Worm (Caenorhabditis elegans) whole organism, L4 larva: ENCODE results near the gene srj-24.

Experiments
- D1046.2 ChIP-seq: fragments of 200-800 bp; sonication (Bioruptor generic); IDR thresholded peaks from 2 replicates; pipeline ENCODE4 v1.3.6; 2022; ENCODE audit warnings: missing genetic modification characterization, missing compliant biosample characterization
- F26F4.8 ChIP-seq: fragments of 200-800 bp; sonication (Bioruptor generic); conservative IDR thresholded peaks from 2 replicates; pipeline ENCODE4 v1.3.6; 2022; ENCODE audit warnings: missing genetic modification characterization, missing compliant biosample characterization
- F44E2.7 ChIP-seq: fragments of 200-800 bp; sonication (Bioruptor generic); IDR thresholded peaks from 2 replicates; pipeline ENCODE4 v2.1.2; 2022; ENCODE audit warnings: missing genetic modification characterization, missing compliant biosample characterization
- Y75B8A.6 ChIP-seq: fragments of 200-800 bp; sonication (Bioruptor generic); IDR thresholded peaks from 2 replicates; pipeline ENCODE4 v1.3.6; 2022; ENCODE audit warnings: missing genetic modification reagents, missing genetic modification characterization, missing compliant biosample characterization
- ZK337.2 ChIP-seq: fragments of 200-800 bp; sonication (Bioruptor generic); IDR thresholded peaks from 2 replicates; pipeline ENCODE4 v1.3.6; 2022; ENCODE audit warnings: missing genetic modification reagents, missing genetic modification characterization, missing compliant biosample characterization
- ZK546.5 ChIP-seq, 2 experiments: sonication (generic microtip); optimal IDR thresholded peaks; 2 replicates each; lab custom pipeline; 2017; ENCODE audit warnings: missing biosample characterization in 2 of 2, missing genetic modification characterization in 2 of 2
- aha-1 ChIP-seq: fragments of 150-350 bp; peaks from one replicate; lab custom pipeline; 2014; ENCODE audit warnings: missing biosample characterization, missing genetic modification characterization
- ama-1 ChIP-seq: fragments of 150-350 bp; optimal IDR thresholded peaks from 2 replicates; lab custom pipeline; 2014; ENCODE audit warnings: inconsistent platforms, mixed read lengths
- ceh-20 ChIP-seq: fragments of 200-800 bp; sonication (Bioruptor generic); IDR thresholded peaks from 2 replicates; pipeline ENCODE4 v1.3.6; 2022; ENCODE audit warnings: missing genetic modification reagents, missing genetic modification characterization, missing compliant biosample characterization
- ceh-44 ChIP-seq: fragments of 200-800 bp; sonication (Bioruptor generic); IDR thresholded peaks from 2 replicates; pipeline ENCODE4 v1.3.6; 2022; ENCODE audit warnings: missing genetic modification reagents, missing genetic modification characterization, missing compliant biosample characterization
- ceh-82 ChIP-seq: sonication (generic microtip); optimal IDR thresholded peaks from 2 replicates; lab custom pipeline; 2017; ENCODE audit warnings: missing biosample characterization, missing genetic modification characterization
- dpl-1 ChIP-seq: fragments of 150-350 bp; optimal IDR thresholded peaks from 2 replicates; lab custom pipeline; 2014; ENCODE audit warnings: missing biosample characterization, missing genetic modification reagents, missing genetic modification characterization
- duxl-1 ChIP-seq: sonication (generic microtip); optimal IDR thresholded peaks from 2 replicates; lab custom pipeline; 2016; ENCODE audit warnings: mild to moderate bottlenecking, missing genetic modification characterization, moderate library complexity, missing compliant biosample characterization; ENCODE audit not compliant: poor library complexity
- dve-1 ChIP-seq: sonication (generic microtip); optimal IDR thresholded peaks from 2 replicates; lab custom pipeline; 2017; ENCODE audit warnings: antibody characterized with exemption, mild to moderate bottlenecking, missing genetic modification characterization, missing compliant biosample characterization; ENCODE audit not compliant: insufficient read depth
- hif-1 ChIP-seq, 2 experiments: sonication (generic microtip); optimal IDR thresholded peaks; 2 replicates each; lab custom pipeline; 2016 to 2017; ENCODE audit warnings: missing compliant biosample characterization in 2 of 2, missing genetic modification characterization in 2 of 2, missing genetic modification reagents in 2 of 2, missing genotype in 2 of 2, mild to moderate bottlenecking in 1 of 2
- hlh-11 ChIP-seq: fragments of 200-800 bp; sonication (Bioruptor generic); optimal IDR thresholded peaks from 2 replicates; lab custom pipeline; 2018; ENCODE audit warnings: mild to moderate bottlenecking, missing genetic modification characterization, missing compliant biosample characterization
- hmg-1.1 ChIP-seq: fragments of 200-800 bp; sonication (Bioruptor generic); IDR thresholded peaks from 2 replicates; pipeline ENCODE4 v1.3.6; 2022; ENCODE audit warnings: missing genetic modification reagents, missing genetic modification characterization, missing compliant biosample characterization
- lim-7 ChIP-seq: fragments of 200-800 bp; sonication (Bioruptor generic); IDR thresholded peaks from 2 replicates; pipeline ENCODE4 v1.3.6; 2022; ENCODE audit warnings: missing genetic modification characterization, missing compliant biosample characterization
- lin-1 ChIP-seq: fragments of 200-800 bp; sonication (Bioruptor generic); IDR thresholded peaks from 2 replicates; pipeline ENCODE4 v1.3.6; 2022; ENCODE audit warnings: missing genetic modification reagents, missing genetic modification characterization, missing compliant biosample characterization
- lin-15B ChIP-seq: fragments of 150-350 bp; sonication (generic microtip); optimal IDR thresholded peaks from 3 replicates; lab custom pipeline; 2014; ENCODE audit warnings: missing biosample characterization, missing genetic modification characterization
- lin-38 ChIP-seq: fragments of 200-800 bp; sonication (Bioruptor generic); IDR thresholded peaks from 2 replicates; pipeline ENCODE4 v1.3.6; 2022; ENCODE audit warnings: missing genetic modification reagents, missing genetic modification characterization, missing compliant biosample characterization
- lir-3 ChIP-seq: sonication (generic microtip); optimal IDR thresholded peaks from 2 replicates; lab custom pipeline; 2016; ENCODE audit warnings: mild to moderate bottlenecking, missing genetic modification characterization, missing compliant biosample characterization
- madf-9 ChIP-seq: fragments of 200-800 bp; sonication (Bioruptor generic); conservative IDR thresholded peaks from 2 replicates; pipeline ENCODE4 v1.3.6; 2022; ENCODE audit warnings: missing genetic modification reagents, missing genetic modification characterization, missing compliant biosample characterization
- mdl-1 ChIP-seq, 2 experiments: fragments of 150-350 bp in 1 of 2; sonication (generic microtip) in 1 of 2; optimal IDR thresholded peaks; 2 replicates each; lab custom pipeline; 2014 to 2017; ENCODE audit warnings: missing biosample characterization in 2 of 2, missing genetic modification characterization in 2 of 2
- mdt-29 ChIP-seq: fragments of 200-800 bp; sonication (Bioruptor generic); IDR thresholded peaks from 2 replicates; pipeline ENCODE4 v1.3.6; 2022; ENCODE audit warnings: missing genetic modification reagents, missing genetic modification characterization, missing compliant biosample characterization
- mep-1 ChIP-seq: fragments of 150-350 bp; sonication (generic microtip); optimal IDR thresholded peaks from 3 replicates; lab custom pipeline; 2014; ENCODE audit warnings: missing biosample characterization, missing genetic modification characterization
- mes-2 ChIP-seq: sonication (generic microtip); optimal IDR thresholded peaks from 2 replicates; lab custom pipeline; 2016; ENCODE audit warnings: missing genotype, mild to moderate bottlenecking, missing genetic modification characterization, missing compliant biosample characterization; ENCODE audit not compliant: poor library complexity, severe bottlenecking
- mxl-2 ChIP-seq: fragments of 200-800 bp; sonication (Bioruptor generic); conservative IDR thresholded peaks from 2 replicates; pipeline ENCODE4 v1.3.6; 2022; ENCODE audit warnings: missing genetic modification reagents, missing genetic modification characterization, missing compliant biosample characterization
- nhr-102 ChIP-seq: sonication (generic microtip); optimal IDR thresholded peaks from 2 replicates; lab custom pipeline; 2016; ENCODE audit warnings: mild to moderate bottlenecking, missing genetic modification characterization, moderate library complexity, missing compliant biosample characterization
- nhr-11 ChIP-seq: fragments of 150-350 bp; optimal IDR thresholded peaks from 2 replicates; lab custom pipeline; 2014; ENCODE audit warnings: missing biosample characterization, missing genetic modification characterization
- nhr-25 ChIP-seq: sonication (generic microtip); optimal IDR thresholded peaks from 2 replicates; lab custom pipeline; 2017; ENCODE audit warnings: missing genetic modification characterization, mild to moderate bottlenecking, missing compliant biosample characterization, antibody characterized with exemption, moderate library complexity, borderline replicate concordance; ENCODE audit not compliant: insufficient read depth
- nhr-28 ChIP-seq: fragments of 150-350 bp; optimal IDR thresholded peaks from 2 replicates; lab custom pipeline; 2014; ENCODE audit warnings: missing biosample characterization, missing genetic modification characterization
- nhr-48 ChIP-seq: sonication (generic microtip); optimal IDR thresholded peaks from 2 replicates; lab custom pipeline; 2016; ENCODE audit warnings: mild to moderate bottlenecking, missing genetic modification characterization, missing compliant biosample characterization
- nhr-76 ChIP-seq: fragments of 150-350 bp; optimal IDR thresholded peaks from 2 replicates; lab custom pipeline; 2014; ENCODE audit warnings: missing biosample characterization, missing genetic modification characterization
- nhr-77 ChIP-seq: fragments of 150-350 bp; optimal IDR thresholded peaks from 2 replicates; lab custom pipeline; 2014; ENCODE audit warnings: missing biosample characterization, missing genetic modification characterization
- pha-4 ChIP-seq, 2 experiments: fragments of 150-350 bp in 1 of 2; fragments of 200-800 bp in 1 of 2; sonication (Bioruptor generic) in 1 of 2; IDR thresholded peaks in 1 of 2; optimal IDR thresholded peaks in 1 of 2; 2 replicates each; pipeline versions ENCODE4 v1.3.6 to Lab custom; 2014 to 2022; ENCODE audit warnings: missing genetic modification characterization in 2 of 2, missing genetic modification reagents in 2 of 2, missing biosample characterization in 1 of 2, missing compliant biosample characterization in 1 of 2
- php-3 ChIP-seq: fragments of 200-800 bp; sonication (Bioruptor generic); IDR thresholded peaks from 2 replicates; pipeline ENCODE4 v1.3.6; 2022; ENCODE audit warnings: missing genetic modification reagents, missing genetic modification characterization, missing compliant biosample characterization
- rbr-2 ChIP-seq: sonication (generic microtip); optimal IDR thresholded peaks from 2 replicates; lab custom pipeline; 2016; ENCODE audit warnings: missing genotype, missing genetic modification characterization, missing compliant biosample characterization
- sdz-12 ChIP-seq: fragments of 200-800 bp; sonication (Bioruptor generic); optimal IDR thresholded peaks from 2 replicates; lab custom pipeline; 2018; ENCODE audit warnings: mild to moderate bottlenecking, missing genetic modification characterization, missing compliant biosample characterization
- skn-1 ChIP-seq: fragments of 150-350 bp; optimal IDR thresholded peaks from 2 replicates; lab custom pipeline; 2014; ENCODE audit warnings: missing biosample characterization, missing genetic modification characterization
- spr-1 ChIP-seq: sonication (generic microtip); optimal IDR thresholded peaks from 2 replicates; lab custom pipeline; 2016; ENCODE audit warnings: mild to moderate bottlenecking, missing genetic modification characterization, missing compliant biosample characterization
- spr-3 ChIP-seq: fragments of 200-800 bp; sonication (Bioruptor generic); optimal IDR thresholded peaks from 2 replicates; lab custom pipeline; 2018; ENCODE audit warnings: mild to moderate bottlenecking, missing genetic modification characterization, missing compliant biosample characterization
- tag-97 ChIP-seq: fragments of 200-800 bp; sonication (Bioruptor generic); IDR thresholded peaks from 2 replicates; pipeline ENCODE4 v1.3.6; 2022; ENCODE audit warnings: missing genetic modification characterization, missing compliant biosample characterization
- unc-39 ChIP-seq: sonication (generic microtip); optimal IDR thresholded peaks from 2 replicates; lab custom pipeline; 2017; ENCODE audit warnings: missing biosample characterization, missing genetic modification characterization
- zfp-2 ChIP-seq: sonication (generic microtip); optimal IDR thresholded peaks from 2 replicates; lab custom pipeline; 2016; ENCODE audit warnings: mild to moderate bottlenecking, missing genetic modification characterization, missing compliant biosample characterization
- zfp-3 ChIP-seq: fragments of 200-800 bp; sonication (Bioruptor generic); conservative IDR thresholded peaks from 2 replicates; pipeline ENCODE4 v1.3.6; 2022; ENCODE audit warnings: missing genetic modification reagents, missing genetic modification characterization, missing compliant biosample characterization
- zip-2 ChIP-seq: fragments of 150-350 bp; optimal IDR thresholded peaks from 2 replicates; lab custom pipeline; 2014; ENCODE audit warnings: missing biosample characterization, missing genetic modification characterization
- ztf-7 ChIP-seq: fragments of 150-350 bp; optimal IDR thresholded peaks from 2 replicates; lab custom pipeline; 2014; ENCODE audit warnings: missing biosample characterization, missing genetic modification characterization

srj-24 gene

DNA sequence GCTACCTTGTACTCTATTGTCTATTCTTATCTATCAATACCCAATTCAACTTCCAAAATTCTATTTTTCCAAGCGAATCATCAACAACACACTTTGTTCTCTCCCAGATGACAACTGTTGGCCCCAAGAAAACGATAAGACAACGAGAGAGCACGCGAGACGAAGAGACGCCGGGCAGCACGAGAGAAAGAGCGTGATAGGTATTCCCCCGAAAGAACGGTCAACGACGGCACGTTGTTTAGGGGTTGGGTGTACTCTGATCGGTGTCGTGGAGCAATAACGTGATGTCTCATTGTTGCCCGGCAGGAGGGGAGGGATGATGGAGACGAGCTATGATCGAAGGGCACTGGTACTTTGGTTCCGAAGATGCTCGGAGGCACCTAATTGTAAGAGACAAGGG is 7.3 kb downstream of the srj-24 start (continued):
- TF ChIP-seq ceh-44 (GFP tag; lab: Robert Waterston, UW), result no peak
- TF ChIP-seq lir-3, result no peak
- no peak for TF ChIP-seq D1046.2 (GFP tag; lab: Robert Waterston, UW)
- no peak for TF ChIP-seq ZK546.5 (tag; optimal IDR thresholded peaks at IDR 0.05; lab: Kevin White, UChicago)
- TF ChIP-seq unc-39 (tag; lab: Kevin White, UChicago), result no peak
- TF ChIP-seq ceh-82 (tag; lab: Kevin White, UChicago), result no peak
- peak; percentile 34; the same call in 1 of the 2 replicates for TF ChIP-seq madf-9 (GFP tag; lab: Robert Waterston, UW)
- TF ChIP-seq rbr-2 (tag; lab: Kevin White, UChicago), result peak; percentile 35
- TF ChIP-seq ztf-7, result no peak
- peak; percentile 37 for TF ChIP-seq zip-2 (tag; lab: Kevin White, UChicago)
- TF ChIP-seq ZK337.2 (GFP tag; lab: Robert Waterston, UW), result no peak
- peak; percentile 80 for TF ChIP-seq lin-1
- TF ChIP-seq php-3 (GFP tag; lab: Robert Waterston, UW), result peak; percentile 92
- peak; percentile 98 to 99 for TF ChIP-seq mdl-1 (tag; optimal IDR thresholded peaks at IDR 0.05; lab: Kevin White, UChicago)
- TF ChIP-seq nhr-25 (tag; lab: Kevin White, UChicago), result no peak
- TF ChIP-seq dpl-1 (GFP tag; lab: Kevin White, UChicago), result peak; percentile 2
- TF ChIP-seq ceh-20 (GFP tag; lab: Robert Waterston, UW), result peak; percentile 90
- peak; percentile 96 for TF ChIP-seq nhr-11 (tag; lab: Kevin White, UChicago)
- TF ChIP-seq ama-1 (lab: Kevin White, UChicago), result no peak
- no peak for TF ChIP-seq F26F4.8 (GFP tag; lab: Robert Waterston, UW)
- peak; percentile 98 for TF ChIP-seq mdt-29 (GFP tag; lab: Robert Waterston, UW)
- peak; percentile 73 for TF ChIP-seq mxl-2
- TF ChIP-seq sdz-12, result peak; percentile 13
- TF ChIP-seq nhr-77, result peak; percentile 83

DNA sequence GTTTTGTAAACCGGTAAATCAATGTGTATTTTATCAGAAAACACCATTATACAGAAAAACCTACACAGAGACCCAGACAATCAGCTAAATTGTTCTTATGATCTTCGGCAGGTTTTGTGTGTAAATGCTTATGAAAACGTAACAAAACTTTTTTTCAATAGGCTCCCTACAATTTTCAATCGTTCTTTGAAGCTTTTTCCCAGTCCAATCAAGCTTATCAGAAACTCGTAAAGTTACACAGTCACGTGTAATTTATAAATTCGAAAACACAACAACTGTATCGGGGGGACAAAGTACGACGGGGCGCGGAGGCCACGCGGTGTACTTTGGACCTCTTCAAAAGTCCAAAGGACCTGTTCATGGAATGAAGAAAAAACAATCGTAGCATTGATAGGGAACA is 8.5 kb downstream of the srj-24 start:
- TF ChIP-seq ZK337.2 (GFP tag; lab: Robert Waterston, UW) (no peak), nhr-102 (tag; lab: Kevin White, UChicago) (peak; percentile 73), lin-38 (GFP tag; lab: Robert Waterston, UW) (peak; percentile 34; the same call in 1 of the 2 replicates), pha-4 (GFP tag; IDR thresholded peaks at IDR 0.05; lab: Robert Waterston, UW) (0 out of 2 replicates have a peak, but pooled peaks have one; percentile 11), pha-4 (tag; optimal IDR thresholded peaks at IDR 0.05; lab: Kevin White, UChicago) (no peak), zfp-3 (GFP tag; lab: Robert Waterston, UW) (0 out of 2 replicates have a peak, but pooled peaks have one; percentile 23), nhr-28 (tag; lab: Kevin White, UChicago) (peak; percentile 19), hmg-1.1 (GFP tag; lab: Robert Waterston, UW) (no peak), hlh-11 (peak; percentile 92), php-3 (GFP tag; lab: Robert Waterston, UW) (peak; percentile 93), zfp-2 (no peak), aha-1 (tag; lab: Kevin White, UChicago) (peak; percentile 47), nhr-48 (tag; lab: Kevin White, UChicago) (peak; percentile 79), Y75B8A.6 (GFP tag; lab: Robert Waterston, UW) (no peak), nhr-76 (tag; lab: Kevin White, UChicago) (no peak), spr-1 (tag; lab: Kevin White, UChicago) (peak; percentile 25), F44E2.7 (GFP tag; lab: Robert Waterston, UW) (no peak), hif-1 (tag; optimal IDR thresholded peaks at IDR 0.05; lab: Kevin White, UChicago) (peak in 1 of 2 experiments; percentile 47), mep-1 (tag; lab: Kevin White, UChicago) (peak; percentile 78), nhr-25 (tag; lab: Kevin White, UChicago) (no peak), lim-7 (0 out of 2 replicates have a peak, but pooled peaks have one; percentile 29), tag-97 (GFP tag; lab: Robert Waterston, UW) (no peak), lin-15B (tag; lab: Kevin White, UChicago) (no peak), dve-1 (tag; lab: Kevin White, UChicago) (peak; percentile 89), spr-3 (GFP tag; lab: Kevin White, UChicago) (no peak), ZK546.5 (tag; optimal IDR thresholded peaks at IDR 0.05; lab: Kevin White, UChicago) (no peak), nhr-11 (tag; lab: Kevin White, UChicago) (no peak), mdt-29 (GFP tag; lab: Robert Waterston, UW) (peak; percentile 86), D1046.2 (GFP tag; lab: Robert Waterston, UW) (no peak), skn-1 (tag; lab: Kevin White, UChicago) (no peak), duxl-1 (peak; percentile 80), mes-2 (tag; lab: Kevin White, UChicago) (peak; percentile 39), ceh-20 (GFP tag; lab: Robert Waterston, UW) (no peak)
